Worm (Caenorhabditis elegans) whole organism, L2 larva: Measurements from ENCODE around the gene rps-0.

ENCODE experiments used
- C34F6.9 ChIP-seq: fragments of 150-350 bp; optimal IDR thresholded peaks from 2 replicates; lab custom pipeline; 2014; ENCODE audit warnings: missing biosample characterization, missing genetic modification characterization
- F13H6.1 ChIP-seq: sonication (generic microtip); optimal IDR thresholded peaks from 2 replicates; lab custom pipeline; 2016; ENCODE audit warnings: missing genetic modification characterization, missing compliant biosample characterization
- R02D3.7 ChIP-seq: fragments of 150-350 bp; optimal IDR thresholded peaks from 2 replicates; lab custom pipeline; 2014; ENCODE audit warnings: missing biosample characterization, missing genetic modification characterization
- Y55F3AM.14 ChIP-seq: fragments of 200-800 bp; sonication (Bioruptor generic); optimal IDR thresholded peaks from 2 replicates; lab custom pipeline; 2018; ENCODE audit warnings: mild to moderate bottlenecking, missing genetic modification characterization, missing compliant biosample characterization
- ZK546.5 ChIP-seq: sonication (generic microtip); optimal IDR thresholded peaks from 2 replicates; lab custom pipeline; 2017; ENCODE audit warnings: missing biosample characterization, missing genetic modification characterization
- alr-1 ChIP-seq: fragments of 150-350 bp; optimal IDR thresholded peaks from 2 replicates; lab custom pipeline; 2014; ENCODE audit warnings: missing biosample characterization, missing genetic modification characterization
- aly-2 ChIP-seq: fragments of 150-350 bp; optimal IDR thresholded peaks from 2 replicates; lab custom pipeline; 2014; ENCODE audit warnings: missing biosample characterization, missing genetic modification characterization
- ama-1 ChIP-seq: fragments of 150-350 bp; optimal IDR thresholded peaks from 2 replicates; lab custom pipeline; 2018; ENCODE audit warnings: inconsistent platforms
- blmp-1 ChIP-seq: sonication (generic microtip); optimal IDR thresholded peaks from 2 replicates; lab custom pipeline; 2017; ENCODE audit warnings: missing genetic modification characterization, mild to moderate bottlenecking, missing compliant biosample characterization, antibody characterized with exemption, moderate library complexity; ENCODE audit not compliant: insufficient read depth
- ceh-16 ChIP-seq: fragments of 150-350 bp; optimal IDR thresholded peaks from 2 replicates; lab custom pipeline; 2014; ENCODE audit warnings: missing biosample characterization, missing genetic modification characterization
- ceh-82 ChIP-seq: fragments of 150-350 bp; optimal IDR thresholded peaks from 2 replicates; lab custom pipeline; 2014; ENCODE audit warnings: missing biosample characterization, missing genetic modification characterization
- crh-2 ChIP-seq: sonication (generic microtip); optimal IDR thresholded peaks from 2 replicates; lab custom pipeline; 2017; ENCODE audit warnings: missing biosample characterization, missing genetic modification characterization
- dmd-4 ChIP-seq: sonication (generic microtip); optimal IDR thresholded peaks from 2 replicates; lab custom pipeline; 2017; ENCODE audit warnings: missing biosample characterization, missing genetic modification characterization
- egl-27 ChIP-seq: sonication (generic microtip); optimal IDR thresholded peaks from 3 replicates; lab custom pipeline; 2017; ENCODE audit warnings: missing biosample characterization, missing genetic modification reagents, missing genetic modification characterization
- elt-1 ChIP-seq: fragments of 150-350 bp; optimal IDR thresholded peaks from 2 replicates; lab custom pipeline; 2014; ENCODE audit warnings: missing biosample characterization, missing genetic modification characterization
- elt-3 ChIP-seq: sonication (generic microtip); optimal IDR thresholded peaks from 2 replicates; lab custom pipeline; 2017; ENCODE audit warnings: missing biosample characterization, missing genetic modification characterization
- fos-1 ChIP-seq: fragments of 150-350 bp; optimal IDR thresholded peaks from 2 replicates; lab custom pipeline; 2014; ENCODE audit warnings: missing biosample characterization, missing genetic modification characterization
- gmeb-1 ChIP-seq: fragments of 150-350 bp; optimal IDR thresholded peaks from 2 replicates; lab custom pipeline; 2014; ENCODE audit warnings: missing biosample characterization, missing genetic modification characterization
- lin-11 ChIP-seq: fragments of 150-350 bp; sonication (generic microtip); optimal IDR thresholded peaks from 2 replicates; lab custom pipeline; 2014; ENCODE audit warnings: missing biosample characterization, missing genetic modification characterization, inconsistent platforms, mixed read lengths
- lin-13 ChIP-seq: fragments of 150-350 bp; optimal IDR thresholded peaks from 2 replicates; lab custom pipeline; 2014; ENCODE audit warnings: missing biosample characterization, missing genetic modification reagents, missing genetic modification characterization
- lin-39 ChIP-seq: fragments of 150-350 bp; optimal IDR thresholded peaks from 2 replicates; lab custom pipeline; 2014; ENCODE audit warnings: missing biosample characterization, missing genetic modification reagents, missing genetic modification characterization
- lsy-2 ChIP-seq, 2 experiments: fragments of 150-350 bp in 1 of 2; sonication (generic microtip) in 1 of 2; optimal IDR thresholded peaks; 2 replicates each; lab custom pipeline; 2014 to 2017; ENCODE audit warnings: missing biosample characterization in 2 of 2, missing genetic modification characterization in 2 of 2
- mab-5 ChIP-seq: fragments of 150-350 bp; optimal IDR thresholded peaks from 2 replicates; lab custom pipeline; 2014; ENCODE audit warnings: missing biosample characterization, missing genetic modification characterization
- mbf-1 ChIP-seq: sonication (generic microtip); optimal IDR thresholded peaks from 2 replicates; lab custom pipeline; 2017; ENCODE audit warnings: missing biosample characterization, missing genetic modification characterization
- mdl-1 ChIP-seq, 2 experiments: fragments of 150-350 bp in 1 of 2; sonication (generic microtip) in 1 of 2; optimal IDR thresholded peaks; 2 replicates each; lab custom pipeline; 2017; ENCODE audit warnings: missing biosample characterization in 2 of 2, missing genetic modification characterization in 2 of 2
- nhr-10 ChIP-seq: sonication (generic microtip); optimal IDR thresholded peaks from 2 replicates; lab custom pipeline; 2017; ENCODE audit warnings: missing biosample characterization, missing genetic modification characterization
- nhr-11 ChIP-seq: fragments of 150-350 bp; optimal IDR thresholded peaks from 2 replicates; lab custom pipeline; 2014; ENCODE audit warnings: missing biosample characterization, missing genetic modification characterization
- nhr-12 ChIP-seq: fragments of 150-350 bp; optimal IDR thresholded peaks from 2 replicates; lab custom pipeline; 2014; ENCODE audit warnings: missing biosample characterization, missing genetic modification characterization
- nhr-129 ChIP-seq: fragments of 150-350 bp; optimal IDR thresholded peaks from 2 replicates; lab custom pipeline; 2014; ENCODE audit warnings: missing biosample characterization, missing genetic modification characterization
- nhr-21 ChIP-seq: fragments of 150-350 bp; optimal IDR thresholded peaks from 2 replicates; lab custom pipeline; 2014; ENCODE audit warnings: missing biosample characterization, missing genetic modification characterization
- nhr-23 ChIP-seq: fragments of 150-350 bp; optimal IDR thresholded peaks from 2 replicates; lab custom pipeline; 2014; ENCODE audit warnings: missing biosample characterization, missing genetic modification reagents, missing genetic modification characterization
- nhr-237 ChIP-seq: fragments of 150-350 bp; optimal IDR thresholded peaks from 2 replicates; lab custom pipeline; 2014; ENCODE audit warnings: missing biosample characterization, missing genetic modification characterization
- nhr-25 ChIP-seq: fragments of 150-350 bp; sonication (generic microtip); optimal IDR thresholded peaks from 3 replicates; lab custom pipeline; 2014; ENCODE audit warnings: missing biosample characterization, missing genetic modification characterization
- nhr-6 ChIP-seq: fragments of 150-350 bp; optimal IDR thresholded peaks from 2 replicates; lab custom pipeline; 2014; ENCODE audit warnings: missing biosample characterization, missing genetic modification characterization
- nhr-77 ChIP-seq: fragments of 150-350 bp; optimal IDR thresholded peaks from 2 replicates; lab custom pipeline; 2014; ENCODE audit warnings: missing biosample characterization, missing genetic modification characterization
- peb-1 ChIP-seq: fragments of 150-350 bp; optimal IDR thresholded peaks from 2 replicates; lab custom pipeline; 2014; ENCODE audit warnings: missing biosample characterization, missing genetic modification characterization
- sem-4 ChIP-seq: fragments of 150-350 bp; optimal IDR thresholded peaks from 2 replicates; lab custom pipeline; 2014; ENCODE audit warnings: missing biosample characterization, missing genetic modification reagents, missing genetic modification characterization
- skn-1 ChIP-seq: sonication (generic microtip); optimal IDR thresholded peaks from 2 replicates; lab custom pipeline; 2017; ENCODE audit warnings: missing biosample characterization, missing genetic modification characterization
- sma-3 ChIP-seq: sonication (generic microtip); optimal IDR thresholded peaks from 2 replicates; lab custom pipeline; 2016; ENCODE audit warnings: missing genetic modification reagents, missing genetic modification characterization, missing compliant biosample characterization
- sma-9 ChIP-seq, 2 experiments: fragments of 150-350 bp in 1 of 2; sonication (generic microtip) in 1 of 2; optimal IDR thresholded peaks; 2 replicates each; lab custom pipeline; 2014 to 2016; ENCODE audit warnings: missing genetic modification characterization in 2 of 2, mild to moderate bottlenecking in 1 of 2, missing biosample characterization in 1 of 2, missing compliant biosample characterization in 1 of 2, missing genetic modification reagents in 1 of 2, moderate library complexity in 1 of 2
- snpc-4 ChIP-seq: fragments of 150-350 bp; optimal IDR thresholded peaks from 2 replicates; lab custom pipeline; 2014; ENCODE audit warnings: missing biosample characterization, missing genetic modification characterization
- unc-39 ChIP-seq: fragments of 150-350 bp; optimal IDR thresholded peaks from 2 replicates; lab custom pipeline; 2014; ENCODE audit warnings: missing biosample characterization, missing genetic modification characterization
- unc-55 ChIP-seq: fragments of 150-350 bp; sonication (generic microtip); optimal IDR thresholded peaks from 3 replicates; lab custom pipeline; 2014; ENCODE audit warnings: missing biosample characterization, missing genetic modification reagents, missing genetic modification characterization
- unc-62 ChIP-seq: fragments of 150-350 bp; optimal IDR thresholded peaks from 2 replicates; lab custom pipeline; 2014; ENCODE audit warnings: missing biosample characterization, missing genetic modification reagents, missing genetic modification characterization
- zag-1 ChIP-seq: fragments of 150-350 bp; optimal IDR thresholded peaks from 2 replicates; lab custom pipeline; 2014; ENCODE audit warnings: missing biosample characterization, missing genetic modification characterization
- ztf-1 ChIP-seq: fragments of 200-800 bp; sonication (Bioruptor generic); conservative IDR thresholded peaks from 2 replicates; pipeline ENCODE4 v1.3.6; 2022; ENCODE audit warnings: missing genetic modification characterization, missing compliant biosample characterization
- ztf-11 ChIP-seq: sonication (generic microtip); optimal IDR thresholded peaks from 2 replicates; lab custom pipeline; 2017; ENCODE audit warnings: missing biosample characterization, missing genetic modification characterization
- ztf-4 ChIP-seq: fragments of 150-350 bp; optimal IDR thresholded peaks from 2 replicates; lab custom pipeline; 2014; ENCODE audit warnings: missing biosample characterization, missing genetic modification characterization

The rps-0 gene

DNA sequence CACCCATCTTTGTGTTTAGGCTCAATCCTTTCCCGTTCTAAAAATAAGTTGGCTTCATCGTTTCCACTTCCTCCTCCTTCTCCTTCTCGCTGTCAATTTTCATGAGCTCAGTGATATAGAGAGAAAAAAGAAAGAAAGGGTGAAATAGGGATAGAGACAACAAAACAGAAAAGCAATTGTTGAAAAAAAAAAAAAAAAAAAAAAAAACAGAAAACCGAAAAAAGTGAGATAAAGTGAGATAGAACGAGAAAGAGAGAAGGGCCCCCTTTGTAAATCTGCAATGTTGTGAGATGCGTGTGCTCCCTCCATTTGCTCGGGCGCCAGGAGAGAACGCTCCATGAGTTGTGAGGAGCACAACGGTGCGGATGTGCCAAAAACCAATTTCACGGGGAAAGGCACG, 29.9 kb downstream of the rps-0 start:
- TF ChIP-seq nhr-10 (tag; lab: Kevin White, UChicago) (no peak), mbf-1 (tag; lab: Kevin White, UChicago) (no peak), sma-9 (GFP tag; optimal IDR thresholded peaks at IDR 0.05; lab: Kevin White, UChicago) (peak; percentile 26), sma-9 (tag; optimal IDR thresholded peaks at IDR 0.05; lab: Kevin White, UChicago) (no peak), unc-55 (GFP tag; lab: Kevin White, UChicago) (peak; percentile 54), egl-27 (tag; lab: Kevin White, UChicago) (no peak), lsy-2 (tag; optimal IDR thresholded peaks at IDR 0.05; lab: Kevin White, UChicago) (peak in 1 of 2 experiments; percentile 35), lin-11 (tag; lab: Kevin White, UChicago) (no peak), nhr-12 (no peak), skn-1 (no peak), aly-2 (no peak), fos-1 (tag; lab: Kevin White, UChicago) (no peak), nhr-25 (tag; lab: Kevin White, UChicago) (no peak), F13H6.1 (tag; lab: Kevin White, UChicago) (peak; percentile 29), C34F6.9 (peak; percentile 77), nhr-237 (tag; lab: Kevin White, UChicago) (no peak), nhr-129 (tag; lab: Kevin White, UChicago) (no peak)

ce11 chrIII:4721750-4722149, 32.1 kb downstream of the rps-0 start, which contains the start of gene acy-1:
Gene acy-1 (plus strand): TSS chrIII:4722095.
- no peak for TF ChIP-seq alr-1 (tag; lab: Kevin White, UChicago)
- TF ChIP-seq snpc-4 (tag; lab: Kevin White, UChicago) = no peak
- TF ChIP-seq zag-1 (tag; lab: Kevin White, UChicago) = peak; percentile 77
- peak; percentile 81 for TF ChIP-seq lin-13
- no peak for TF ChIP-seq nhr-12
- TF ChIP-seq ztf-11 (tag; lab: Kevin White, UChicago) = no peak
- TF ChIP-seq mbf-1 (tag; lab: Kevin White, UChicago) = no peak
- TF ChIP-seq lin-39 (tag; lab: Kevin White, UChicago) = no peak
- TF ChIP-seq nhr-77 (tag; lab: Kevin White, UChicago) = no peak
- TF ChIP-seq R02D3.7 (tag; lab: Kevin White, UChicago) = no peak
- no peak for TF ChIP-seq unc-39
- TF ChIP-seq gmeb-1 (tag; lab: Kevin White, UChicago) = peak; percentile 17
- TF ChIP-seq elt-3 (tag; lab: Kevin White, UChicago) = no peak
- TF ChIP-seq fos-1 (tag; lab: Kevin White, UChicago) = peak; percentile 57
- TF ChIP-seq crh-2 (tag; lab: Kevin White, UChicago) = peak; percentile 79
- no peak for TF ChIP-seq nhr-21 (tag; lab: Kevin White, UChicago)
- no peak for TF ChIP-seq dmd-4 (tag; lab: Kevin White, UChicago)
- TF ChIP-seq unc-55 (GFP tag; lab: Kevin White, UChicago) = peak; percentile 95
- TF ChIP-seq sem-4 (tag; lab: Kevin White, UChicago) = peak; percentile 81
- TF ChIP-seq ztf-1 (GFP tag; lab: Robert Waterston, UW) = no peak
- peak; percentile 47 for TF ChIP-seq egl-27 (tag; lab: Kevin White, UChicago)
- no peak for TF ChIP-seq ZK546.5 (tag; lab: Kevin White, UChicago)
- no peak for TF ChIP-seq unc-62 (GFP tag; lab: Kevin White, UChicago)
- TF ChIP-seq ama-1 = no peak
- no peak for TF ChIP-seq sma-3 (GFP tag; lab: Kevin White, UChicago)
- no peak for TF ChIP-seq nhr-23 (tag; lab: Kevin White, UChicago)
- no peak for TF ChIP-seq nhr-25 (tag; lab: Kevin White, UChicago)
- no peak for TF ChIP-seq blmp-1 (tag; lab: Kevin White, UChicago)
- peak; percentile 45 for TF ChIP-seq nhr-6 (tag; lab: Kevin White, UChicago)
- TF ChIP-seq ztf-4 (tag; lab: Kevin White, UChicago) = peak; percentile 56
- peak; percentile 88 for TF ChIP-seq mab-5 (tag; lab: Kevin White, UChicago)
- TF ChIP-seq sma-9 (GFP tag; optimal IDR thresholded peaks at IDR 0.05; lab: Kevin White, UChicago) = peak; percentile 67
- TF ChIP-seq sma-9 (tag; optimal IDR thresholded peaks at IDR 0.05; lab: Kevin White, UChicago) = no peak
- TF ChIP-seq peb-1 (tag; lab: Kevin White, UChicago) = no peak
- peak; percentile 67 for TF ChIP-seq lin-11 (tag; lab: Kevin White, UChicago)
- TF ChIP-seq nhr-129 (tag; lab: Kevin White, UChicago) = peak; percentile 84
- TF ChIP-seq nhr-10 (tag; lab: Kevin White, UChicago) = no peak
- no peak for TF ChIP-seq aly-2
- no peak for TF ChIP-seq ceh-82 (tag; lab: Kevin White, UChicago)
- peak in 1 of 2 experiments; percentile 34 for TF ChIP-seq mdl-1 (tag; optimal IDR thresholded peaks at IDR 0.05; lab: Kevin White, UChicago)
- TF ChIP-seq nhr-11 (tag; lab: Kevin White, UChicago) = no peak
- peak; percentile 95 for TF ChIP-seq C34F6.9
- TF ChIP-seq nhr-237 (tag; lab: Kevin White, UChicago) = no peak
- TF ChIP-seq skn-1 = no peak
- peak; percentile 64 to 87 for TF ChIP-seq lsy-2 (tag; optimal IDR thresholded peaks at IDR 0.05; lab: Kevin White, UChicago)
- TF ChIP-seq F13H6.1 (tag; lab: Kevin White, UChicago) = peak; percentile 89
- peak; percentile 27 for TF ChIP-seq Y55F3AM.14 (GFP tag; lab: Kevin White, UChicago)
- no peak for TF ChIP-seq ceh-16 (tag; lab: Kevin White, UChicago)
- TF ChIP-seq elt-1 (tag; lab: Kevin White, UChicago) = no peak
- TF ChIP-seq, all 48 proteins: peak for 19
